Worm (Caenorhabditis elegans) whole organism, early embryonic: ENCODE results near the gene hlh-19.

Source experiments
- B0310.2 ChIP-seq: sonication (generic microtip); optimal IDR thresholded peaks from 2 replicates; lab custom pipeline; 2016; ENCODE audit warnings: mild to moderate bottlenecking, missing genetic modification characterization, missing compliant biosample characterization
- F13C5.2 ChIP-seq: sonication (generic microtip); optimal IDR thresholded peaks from 2 replicates; lab custom pipeline; 2017; ENCODE audit warnings: mild to moderate bottlenecking, missing genetic modification characterization, inconsistent platforms, missing compliant biosample characterization
- aly-1 ChIP-seq: sonication (generic microtip); optimal IDR thresholded peaks from 2 replicates; lab custom pipeline; 2016; ENCODE audit warnings: missing genetic modification characterization, missing compliant biosample characterization
- ama-1 ChIP-seq: fragments of 150-350 bp; optimal IDR thresholded peaks from 2 replicates; lab custom pipeline; 2014
- ceh-13 ChIP-seq: fragments of 200-800 bp; sonication (Bioruptor generic); optimal IDR thresholded peaks from 2 replicates; lab custom pipeline; 2018; ENCODE audit warnings: mild to moderate bottlenecking, missing genetic modification characterization, missing compliant biosample characterization
- ceh-36 ChIP-seq: sonication (generic microtip); optimal IDR thresholded peaks from 2 replicates; lab custom pipeline; 2016; ENCODE audit warnings: missing genetic modification characterization, inconsistent platforms, missing compliant biosample characterization
- ets-7 ChIP-seq: sonication (generic microtip); optimal IDR thresholded peaks from 2 replicates; lab custom pipeline; 2016; ENCODE audit warnings: missing genotype, missing genetic modification characterization, missing compliant biosample characterization
- flt-1 ChIP-seq: fragments of 200-800 bp; sonication (Bioruptor generic); IDR thresholded peaks from 2 replicates; pipeline ENCODE4 v1.3.6; 2022; ENCODE audit warnings: missing genetic modification characterization, missing compliant biosample characterization
- hmbx-1 ChIP-seq: sonication (generic microtip); optimal IDR thresholded peaks from 2 replicates; lab custom pipeline; 2016; ENCODE audit warnings: mild to moderate bottlenecking, missing genetic modification characterization, missing compliant biosample characterization
- hmg-4 ChIP-seq: fragments of 200-800 bp; sonication (Bioruptor generic); optimal IDR thresholded peaks from 2 replicates; lab custom pipeline; 2018; ENCODE audit warnings: mild to moderate bottlenecking, missing genetic modification characterization, missing compliant biosample characterization
- hnd-1 ChIP-seq: sonication (generic microtip); optimal IDR thresholded peaks from 2 replicates; lab custom pipeline; 2016; ENCODE audit warnings: missing genetic modification characterization, missing compliant biosample characterization
- pes-1 ChIP-seq: fragments of 200-800 bp; sonication (Bioruptor generic); IDR thresholded peaks from 2 replicates; pipeline ENCODE4 v1.3.6; 2022; ENCODE audit warnings: missing genetic modification reagents, missing genetic modification characterization, missing compliant biosample characterization
- scrt-1 ChIP-seq: fragments of 200-800 bp; sonication (Bioruptor generic); IDR thresholded peaks from 2 replicates; pipeline ENCODE4 v1.3.6; 2022; ENCODE audit warnings: missing genetic modification characterization, missing compliant biosample characterization
- sea-1 ChIP-seq: fragments of 200-800 bp; sonication (Bioruptor generic); conservative IDR thresholded peaks from 2 replicates; pipeline ENCODE4 v1.3.6; 2022; ENCODE audit warnings: missing genetic modification characterization, missing compliant biosample characterization
- tbx-11 ChIP-seq: fragments of 200-800 bp; sonication (Bioruptor generic); IDR thresholded peaks from 2 replicates; pipeline ENCODE4 v1.3.6; 2022; ENCODE audit warnings: missing genetic modification characterization, missing compliant biosample characterization
- tbx-37 ChIP-seq: fragments of 200-800 bp; sonication (Bioruptor generic); conservative IDR thresholded peaks from 2 replicates; pipeline ENCODE4 v1.3.6; 2022; ENCODE audit warnings: missing genetic modification reagents, missing genetic modification characterization, missing compliant biosample characterization
- tra-4 ChIP-seq: sonication (generic microtip); optimal IDR thresholded peaks from 2 replicates; lab custom pipeline; 2017; ENCODE audit warnings: missing genetic modification characterization, missing compliant biosample characterization

Gene hlh-19

DNA sequence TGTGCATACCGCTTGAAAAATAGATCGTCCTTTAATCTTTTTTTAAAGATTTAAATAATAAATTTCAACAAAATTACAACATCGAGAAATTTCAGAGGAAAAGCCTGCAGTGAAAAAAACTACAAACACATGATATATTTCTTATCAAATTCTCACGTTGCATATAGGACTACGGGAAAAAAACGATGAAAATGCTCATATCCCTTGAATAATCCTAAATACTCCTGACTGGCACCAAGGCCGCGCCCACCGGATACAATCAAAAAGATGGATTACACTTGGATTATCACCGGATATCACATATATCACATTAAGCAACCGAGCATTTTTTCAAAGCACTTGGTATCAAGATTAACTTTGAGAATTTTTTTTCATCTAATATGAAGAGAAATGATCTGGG, 43.1 kb downstream of the hlh-19 start:
- TF ChIP-seq aly-1 (tag; lab: Kevin White, UChicago) (no peak), B0310.2 (tag; lab: Kevin White, UChicago) (no peak), ets-7 (no peak), tbx-37 (GFP tag; lab: Robert Waterston, UW) (no peak), ceh-36 (tag; lab: Kevin White, UChicago) (no peak), hnd-1 (tag; lab: Kevin White, UChicago) (no peak), scrt-1 (GFP tag; lab: Robert Waterston, UW) (no peak), sea-1 (GFP tag; lab: Robert Waterston, UW) (no peak), flt-1 (GFP tag; lab: Robert Waterston, UW) (no peak), hmg-4 (no peak), pes-1 (no peak), ama-1 (lab: Kevin White, UChicago) (no peak), tbx-11 (GFP tag; lab: Robert Waterston, UW) (no peak), hmbx-1 (tag; lab: Kevin White, UChicago) (no peak)

DNA sequence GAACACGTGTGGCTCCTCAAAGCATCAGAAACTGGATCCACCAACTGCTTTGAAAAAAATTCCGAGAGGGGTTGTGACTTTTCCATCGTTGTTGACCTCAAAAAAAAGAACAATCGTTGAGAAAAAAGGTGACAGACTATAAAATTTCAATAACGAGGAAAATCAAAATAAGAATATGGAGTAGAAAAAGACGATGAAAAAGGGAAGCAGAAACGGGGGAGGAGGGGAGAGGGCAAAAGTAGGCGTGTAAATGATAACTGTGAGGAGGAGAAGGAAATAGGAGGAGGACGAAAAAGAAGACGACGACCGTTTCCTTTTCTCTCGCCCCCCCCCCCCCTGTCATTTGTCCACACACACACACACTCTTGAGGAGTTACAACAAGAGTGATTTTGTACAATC, 50.2 kb downstream of the hlh-19 start, which contains the start of gene B0310.2:
TSS of gene B0310.2 (minus strand) at position 101 of the 400 bp plus-strand sequence.
- TF ChIP-seq B0310.2 (tag; lab: Kevin White, UChicago), result no peak
- no peak for TF ChIP-seq scrt-1 (GFP tag; lab: Robert Waterston, UW)
- no peak for TF ChIP-seq flt-1 (GFP tag; lab: Robert Waterston, UW)
- no peak for TF ChIP-seq hnd-1 (tag; lab: Kevin White, UChicago)
- TF ChIP-seq ets-7, result no peak
- TF ChIP-seq hmbx-1 (tag; lab: Kevin White, UChicago), result no peak
- no peak for TF ChIP-seq tbx-37 (GFP tag; lab: Robert Waterston, UW)
- no peak for TF ChIP-seq ama-1 (lab: Kevin White, UChicago)
- no peak for TF ChIP-seq F13C5.2 (tag; lab: Kevin White, UChicago)
- TF ChIP-seq ceh-36 (tag; lab: Kevin White, UChicago), result no peak
- TF ChIP-seq ceh-13 (GFP tag; lab: Kevin White, UChicago), result no peak
- TF ChIP-seq tbx-11 (GFP tag; lab: Robert Waterston, UW), result no peak
- no peak for TF ChIP-seq sea-1 (GFP tag; lab: Robert Waterston, UW)
- no peak for TF ChIP-seq aly-1 (tag; lab: Kevin White, UChicago)
- TF ChIP-seq pes-1, result no peak
- no peak for TF ChIP-seq tra-4 (tag; lab: Kevin White, UChicago)
- TF ChIP-seq hmg-4, result no peak
